Fruit fly (Drosophila melanogaster): ENCODE measurements around the gene CG7131.

CG7131 gene

DNA sequence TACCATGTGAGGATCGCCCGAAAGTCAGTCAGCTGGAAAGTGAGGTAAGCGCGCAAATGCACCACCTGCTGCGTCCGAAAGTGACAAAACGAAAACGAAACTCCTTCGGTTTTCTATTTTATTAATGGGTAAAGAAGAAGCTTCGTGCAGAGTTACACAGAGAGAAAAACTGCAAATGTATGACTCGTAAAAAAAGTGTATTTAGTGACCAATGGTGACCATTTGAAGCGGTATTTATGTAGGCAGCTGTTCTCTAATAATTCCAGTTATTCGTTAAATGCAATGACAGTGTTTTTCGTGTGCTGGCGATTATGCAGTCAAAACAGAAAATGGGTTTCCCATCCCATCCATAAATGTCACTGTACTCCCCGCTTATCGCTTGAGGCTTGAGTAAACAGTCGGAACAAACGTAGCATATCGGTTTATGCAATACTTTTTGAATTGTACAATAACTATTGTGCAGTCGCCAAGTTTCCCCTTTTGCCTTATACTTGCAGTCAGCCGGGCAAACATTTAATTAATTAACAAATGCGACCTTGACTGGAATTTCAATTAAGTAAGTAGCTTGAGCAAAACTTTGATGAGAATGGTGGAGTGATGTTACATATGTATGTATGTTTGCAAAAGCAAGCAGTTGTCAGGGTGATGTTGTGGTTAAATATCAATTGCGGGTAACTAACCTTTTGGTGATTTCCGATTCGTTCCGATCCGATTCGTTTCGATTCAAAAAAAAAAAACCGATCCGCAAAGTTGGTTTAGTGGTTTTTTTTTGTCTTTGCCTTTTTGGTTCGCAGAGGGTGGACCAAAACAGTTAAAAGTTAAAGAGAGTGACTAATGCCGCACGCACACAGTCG is 9.1 kb upstream of the CG7131 start (continued):
- TF ChIP-seq CG1603 (tag; optimal IDR thresholded peaks at IDR 0.05) (peak; percentile 50), CG11093 (GFP tag; IDR thresholded peaks at IDR 0.05) (no peak), run (tag; optimal IDR thresholded peaks at IDR 0.05) (no peak), pita (GFP tag; optimal IDR thresholded peaks at IDR 0.05) (no peak), H15 (GFP tag; IDR thresholded peaks at IDR 0.05) (0 out of 3 replicates have a peak, but pooled peaks have one; percentile 36), row (GFP tag; IDR thresholded peaks at IDR 0.05) (peak; percentile 39; the same call in 2 of the 3 replicates), ewg (GFP tag; optimal IDR thresholded peaks at IDR 0.05) (no peak), NfI (GFP tag; optimal IDR thresholded peaks at IDR 0.05) (no peak), eve (GFP tag; optimal IDR thresholded peaks at IDR 0.05) (peak in 1 of 2 experiments; percentile 23), fu2 (GFP tag; optimal IDR thresholded peaks at IDR 0.05) (no peak), al (GFP tag; IDR thresholded peaks at IDR 0.05) (no peak), CG18476 (GFP tag; optimal IDR thresholded peaks at IDR 0.05) (no peak), Hand (GFP tag; optimal IDR thresholded peaks at IDR 0.05) (no peak), Poxn (GFP tag; IDR thresholded peaks at IDR 0.05) (no peak), Ada2b (GFP tag; IDR thresholded peaks at IDR 0.05) (no peak), kay (GFP tag; optimal IDR thresholded peaks at IDR 0.05) (no peak), peb (GFP tag; IDR thresholded peaks at IDR 0.05) (0 out of 2 replicates have a peak, but pooled peaks have one; percentile 12), CG15479 (GFP tag; optimal IDR thresholded peaks at IDR 0.05) (no peak), her (GFP tag; optimal IDR thresholded peaks at IDR 0.05) (no peak), CG4360 (GFP tag; IDR thresholded peaks at IDR 0.05) (0 out of 2 replicates have a peak, but pooled peaks have one; percentile 17), pb (GFP tag; optimal IDR thresholded peaks at IDR 0.05) (no peak), Med (GFP tag) (peak; percentile 70), CG30403 (GFP tag; optimal IDR thresholded peaks at IDR 0.05) (no peak), chif (GFP tag; optimal IDR thresholded peaks at IDR 0.05) (peak in 1 of 2 experiments; percentile 3), pnt (GFP tag; optimal IDR thresholded peaks at IDR 0.05) (no peak), insv (GFP tag; optimal IDR thresholded peaks at IDR 0.05) (no peak), Dek (tag; optimal IDR thresholded peaks at IDR 0.05) (no peak), CG43689 (GFP tag; IDR thresholded peaks at IDR 0.05) (no peak), BEAF-32 (GFP tag; optimal IDR thresholded peaks at IDR 0.05) (no peak), CG6813 (GFP tag; optimal IDR thresholded peaks at IDR 0.05) (no peak), nau (GFP tag; optimal IDR thresholded peaks at IDR 0.05) (no peak), CG18011 (GFP tag; optimal IDR thresholded peaks at IDR 0.05) (no peak), nerfin-2 (GFP tag; IDR thresholded peaks at IDR 0.05; ENCODE audit: partially characterized antibody) (no peak), CG8924 (tag; optimal IDR thresholded peaks at IDR 0.05) (peak; percentile 12), lola (GFP tag; optimal IDR thresholded peaks at IDR 0.05) (no peak), CG9932 (GFP tag; IDR thresholded peaks at IDR 0.05) (no peak), MBD-R2 (GFP tag; IDR thresholded peaks at IDR 0.05) (no peak), crol (GFP tag; IDR thresholded peaks at IDR 0.05) (no peak), CG4404 (GFP tag; IDR thresholded peaks at IDR 0.05) (no peak), CG13424 (tag; optimal IDR thresholded peaks at IDR 0.05) (no peak), gce (GFP tag; IDR thresholded peaks at IDR 0.05) (no peak), Mes4 (GFP tag; optimal IDR thresholded peaks at IDR 0.05) (peak; percentile 5), cas (GFP tag; IDR thresholded peaks at IDR 0.05) (no peak), CG9727 (GFP tag; optimal IDR thresholded peaks at IDR 0.05) (no peak), CG2875 (GFP tag; optimal IDR thresholded peaks at IDR 0.05) (no peak), CG11247 (GFP tag; IDR thresholded peaks at IDR 0.05) (no peak), gem (tag; optimal IDR thresholded peaks at IDR 0.05) (peak; percentile 27), bsh (GFP tag; optimal IDR thresholded peaks at IDR 0.05) (peak in 1 of 2 experiments; percentile 51), HmgD (GFP tag; optimal IDR thresholded peaks at IDR 0.05) (no peak)

Measured in whole organism, embryonic.